Fruit fly (Drosophila melanogaster) whole organism, embryonic: ENCODE measurements around the gene Rab3-GEF.
A peak's percentile ranks its signal among the peaks of the same experiment; 100 is the strongest.

Experiments used
- Abd-B ChIP-seq: fragments of 200-800 bp; sonication (Bioruptor generic); optimal IDR thresholded peaks from 2 replicates; lab custom pipeline; 2018; ENCODE audit warnings: missing biosample characterization, mild to moderate bottlenecking, missing genetic modification characterization, moderate library complexity
- Atf3 ChIP-seq: fragments of 200-800 bp; sonication (Bioruptor generic); optimal IDR thresholded peaks from 3 replicates; lab custom pipeline; 2016; ENCODE audit warnings: missing biosample characterization, missing genetic modification characterization
- B-H1 ChIP-seq: fragments of 200-800 bp; sonication (Bioruptor generic); IDR thresholded peaks from 3 replicates; pipeline ENCODE4 v1.3.6; 2022; ENCODE audit warnings: missing biosample characterization, missing genetic modification characterization
- CG1024 ChIP-seq: fragments of 200-800 bp; sonication (Bioruptor generic); IDR thresholded peaks from 2 replicates; pipeline ENCODE4 v1.3.6; 2022; ENCODE audit warnings: missing biosample characterization, missing genetic modification characterization
- CG10462 ChIP-seq: fragments of 200-800 bp; sonication (Bioruptor generic); optimal IDR thresholded peaks from 2 replicates; lab custom pipeline; 2016; ENCODE audit warnings: missing biosample characterization, missing genetic modification characterization
- CG11247 ChIP-seq: fragments of 200-800 bp; sonication (Bioruptor generic); IDR thresholded peaks from 2 replicates; pipeline ENCODE4 v1.3.6; 2022; ENCODE audit warnings: missing biosample characterization, missing genetic modification characterization
- CG12104 ChIP-seq: fragments of 200-800 bp; sonication (Bioruptor generic); optimal IDR thresholded peaks from 3 replicates; lab custom pipeline; 2016; ENCODE audit warnings: missing biosample characterization, missing genetic modification characterization
- CG1233 ChIP-seq: fragments of 200-800 bp; sonication (Bioruptor generic); optimal IDR thresholded peaks from 4 replicates; lab custom pipeline; 2018; ENCODE audit warnings: missing biosample characterization, mild to moderate bottlenecking, missing genetic modification characterization
- CG13424 ChIP-seq: fragments of 200-800 bp; sonication (Bioruptor generic); optimal IDR thresholded peaks from 2 replicates; lab custom pipeline; 2019; ENCODE audit warnings: missing biosample characterization, mild to moderate bottlenecking, missing genetic modification characterization, moderate library complexity
- CG14667 ChIP-seq: fragments of 200-800 bp; sonication (Bioruptor generic); IDR thresholded peaks from 2 replicates; pipeline ENCODE4 v1.3.6; 2022; ENCODE audit warnings: missing biosample characterization, missing genetic modification characterization
- CG14860 ChIP-seq: fragments of 200-800 bp; sonication (Bioruptor generic); IDR thresholded peaks from 3 replicates; pipeline ENCODE4 v1.3.6; 2022; ENCODE audit warnings: missing biosample characterization, missing genetic modification characterization; ENCODE audit not compliant: partially characterized antibody
- CG2120 ChIP-seq: fragments of 200-800 bp; sonication (Bioruptor generic); optimal IDR thresholded peaks from 3 replicates; lab custom pipeline; 2016; ENCODE audit warnings: missing biosample characterization, missing genetic modification characterization
- CG2199 ChIP-seq: fragments of 200-800 bp; sonication (Bioruptor generic); IDR thresholded peaks from 3 replicates; pipeline ENCODE4 v1.3.6; 2022; ENCODE audit warnings: missing biosample characterization, missing genetic modification characterization
- CG4820 ChIP-seq: fragments of 200-800 bp; sonication (Bioruptor generic); optimal IDR thresholded peaks from 3 replicates; lab custom pipeline; 2016; ENCODE audit warnings: missing biosample characterization, missing genetic modification characterization
- CG4854 ChIP-seq: fragments of 200-800 bp; sonication (Bioruptor generic); optimal IDR thresholded peaks from 2 replicates; lab custom pipeline; 2016; ENCODE audit warnings: missing biosample characterization, missing genetic modification characterization, inconsistent platforms
- CG6689 ChIP-seq: fragments of 200-800 bp; sonication (Bioruptor generic); IDR thresholded peaks from 2 replicates; pipeline ENCODE4 v1.3.6; 2022; ENCODE audit warnings: missing biosample characterization, missing genetic modification characterization
- CG8290 ChIP-seq, 3 experiments: fragments of 200-800 bp; sonication (Bioruptor generic); optimal IDR thresholded peaks; 2 replicates each; lab custom pipeline; 2016 to 2019; ENCODE audit warnings: missing biosample characterization in 3 of 3, missing genetic modification characterization in 3 of 3, mild to moderate bottlenecking in 2 of 3, moderate library complexity in 1 of 3
- CG8478 ChIP-seq: fragments of >200 bp; optimal IDR thresholded peaks from 2 replicates; lab custom pipeline; 2018
- Dek ChIP-seq: fragments of 200-800 bp; sonication (Bioruptor generic); optimal IDR thresholded peaks from 3 replicates; lab custom pipeline; 2019; ENCODE audit warnings: missing biosample characterization, mild to moderate bottlenecking, missing genetic modification characterization, moderate library complexity
- Dip3 ChIP-seq: fragments of 200-800 bp; sonication (Bioruptor generic); optimal IDR thresholded peaks from 3 replicates; lab custom pipeline; 2016; ENCODE audit warnings: missing biosample characterization, missing genetic modification characterization
- Doc2 ChIP-seq: fragments of 200-800 bp; sonication (Bioruptor generic); IDR thresholded peaks from 2 replicates; pipeline ENCODE4 v1.3.6; 2022; ENCODE audit warnings: missing biosample characterization, missing genetic modification characterization
- GATAe ChIP-seq: fragments of 200-800 bp; sonication (Bioruptor generic); conservative IDR thresholded peaks from 2 replicates; pipeline ENCODE4 v1.3.6; 2022; ENCODE audit warnings: missing biosample characterization, missing genetic modification characterization
- Nf-YA ChIP-seq: fragments of 200-800 bp; sonication (Bioruptor generic); IDR thresholded peaks from 2 replicates; pipeline ENCODE4 v1.3.6; 2022; ENCODE audit warnings: missing biosample characterization, missing genetic modification characterization
- NfI ChIP-seq: fragments of 200-800 bp; sonication (Bioruptor generic); optimal IDR thresholded peaks from 3 replicates; lab custom pipeline; 2018; ENCODE audit warnings: missing biosample characterization, mild to moderate bottlenecking, missing genetic modification characterization, moderate library complexity
- Six4 ChIP-seq: fragments of 200-800 bp; sonication (Bioruptor generic); optimal IDR thresholded peaks from 2 replicates; lab custom pipeline; 2016; ENCODE audit warnings: missing biosample characterization, missing genetic modification characterization
- ato ChIP-seq: fragments of 200-800 bp; sonication (Bioruptor generic); IDR thresholded peaks from 2 replicates; pipeline ENCODE4 v1.3.6; 2022; ENCODE audit warnings: missing biosample characterization, missing genetic modification characterization; ENCODE audit not compliant: partially characterized antibody
- bcd ChIP-seq: fragments of 200-800 bp; sonication (Bioruptor generic); optimal IDR thresholded peaks from 2 replicates; lab custom pipeline; 2017; ENCODE audit warnings: missing biosample characterization, mild to moderate bottlenecking, missing genetic modification characterization
- cas ChIP-seq: fragments of 200-800 bp; sonication (Bioruptor generic); IDR thresholded peaks from 2 replicates; pipeline ENCODE4 v1.3.6; 2022; ENCODE audit warnings: missing biosample characterization, missing genetic modification characterization
- cato ChIP-seq: fragments of 200-800 bp; sonication (Bioruptor generic); optimal IDR thresholded peaks from 2 replicates; lab custom pipeline; 2016; ENCODE audit warnings: missing biosample characterization, missing genetic modification characterization, borderline replicate concordance
- chinmo ChIP-seq: fragments of 200-800 bp; sonication (Bioruptor generic); IDR thresholded peaks from 4 replicates; pipeline ENCODE4 v1.3.6; 2022; ENCODE audit warnings: missing biosample characterization, missing genetic modification characterization; ENCODE audit not compliant: partially characterized antibody
- ci ChIP-seq: fragments of 200-800 bp; sonication (Bioruptor generic); IDR thresholded peaks from 3 replicates; pipeline ENCODE4 v1.3.6; 2022; ENCODE audit warnings: missing biosample characterization, missing genetic modification characterization
- dimm ChIP-seq: fragments of 200-800 bp; sonication (Bioruptor generic); IDR thresholded peaks from 2 replicates; pipeline ENCODE4 v1.3.6; 2022; ENCODE audit warnings: missing biosample characterization, missing genetic modification characterization
- dmrt11E ChIP-seq: fragments of 200-800 bp; sonication (Bioruptor generic); optimal IDR thresholded peaks from 3 replicates; lab custom pipeline; 2018; ENCODE audit warnings: missing biosample characterization, mild to moderate bottlenecking, missing genetic modification characterization, moderate library complexity
- dpn ChIP-seq, 2 experiments: fragments of 200-800 bp; sonication (Bioruptor generic); optimal IDR thresholded peaks; 3 replicates each; lab custom pipeline; 2016; ENCODE audit warnings: missing biosample characterization in 2 of 2, missing genetic modification characterization in 2 of 2
- ftz-f1 ChIP-seq: fragments of 200-800 bp; sonication (Bioruptor generic); optimal IDR thresholded peaks from 2 replicates; lab custom pipeline; 2016; ENCODE audit warnings: missing biosample characterization, missing genetic modification characterization
- gfzf ChIP-seq: fragments of 200-800 bp; sonication (Bioruptor generic); optimal IDR thresholded peaks from 2 replicates; lab custom pipeline; 2016; ENCODE audit warnings: missing biosample characterization, mild to moderate bottlenecking, missing genetic modification characterization, moderate library complexity
- grau ChIP-seq: fragments of 200-800 bp; optimal IDR thresholded peaks from 3 replicates; lab custom pipeline; 2019; ENCODE audit warnings: missing biosample characterization, mild to moderate bottlenecking, missing genetic modification characterization, moderate library complexity
- ken ChIP-seq: fragments of 200-800 bp; sonication (Bioruptor generic); IDR thresholded peaks from 3 replicates; pipeline ENCODE4 v1.3.6; 2022; ENCODE audit warnings: missing biosample characterization, missing genetic modification characterization
- klu ChIP-seq: fragments of 200-800 bp; sonication (Bioruptor generic); IDR thresholded peaks from 2 replicates; pipeline ENCODE4 v1.3.6; 2022; ENCODE audit warnings: missing biosample characterization, missing genetic modification characterization
- maf-S ChIP-seq: fragments of 200-800 bp; sonication (Bioruptor generic); optimal IDR thresholded peaks from 2 replicates; lab custom pipeline; 2016; ENCODE audit warnings: missing biosample characterization, missing genetic modification characterization
- pfk ChIP-seq: fragments of 200-800 bp; sonication (Bioruptor generic); optimal IDR thresholded peaks from 2 replicates; lab custom pipeline; 2018; ENCODE audit warnings: missing biosample characterization, mild to moderate bottlenecking, missing genetic modification characterization, moderate library complexity
- repo ChIP-seq: fragments of 200-800 bp; sonication (Bioruptor generic); optimal IDR thresholded peaks from 2 replicates; lab custom pipeline; 2016; ENCODE audit warnings: missing biosample characterization, missing genetic modification characterization
- sens-2 ChIP-seq: fragments of 200-800 bp; sonication (Bioruptor generic); IDR thresholded peaks from 2 replicates; pipeline ENCODE4 v1.3.6; 2022; ENCODE audit warnings: missing biosample characterization, missing genetic modification characterization
- stc ChIP-seq: fragments of 200-800 bp; sonication (Bioruptor generic); IDR thresholded peaks from 2 replicates; pipeline ENCODE4 v1.3.6; 2022; ENCODE audit warnings: missing biosample characterization, missing genetic modification characterization
- stwl ChIP-seq: fragments of 200-800 bp; sonication (Bioruptor generic); optimal IDR thresholded peaks from 3 replicates; lab custom pipeline; 2018; ENCODE audit warnings: missing biosample characterization, mild to moderate bottlenecking, missing genetic modification characterization, moderate library complexity
- tgo ChIP-seq: fragments of 200-800 bp; sonication (Bioruptor generic); IDR thresholded peaks from 3 replicates; pipeline ENCODE4 v1.3.6; 2022; ENCODE audit warnings: missing biosample characterization, missing genetic modification characterization
- trh ChIP-seq: fragments of 200-800 bp; sonication (Bioruptor generic); optimal IDR thresholded peaks from 2 replicates; lab custom pipeline; 2016; ENCODE audit warnings: missing biosample characterization, missing genetic modification characterization
- zen ChIP-seq: fragments of 200-800 bp; sonication (Bioruptor generic); optimal IDR thresholded peaks from 3 replicates; lab custom pipeline; 2018; ENCODE audit warnings: missing biosample characterization, mild to moderate bottlenecking, missing genetic modification characterization, moderate library complexity
- zfh1 ChIP-seq: fragments of 200-800 bp; sonication (Bioruptor generic); IDR thresholded peaks from 3 replicates; pipeline ENCODE4 v1.3.6; 2022; ENCODE audit warnings: missing biosample characterization, missing genetic modification characterization

Rab3-GEF gene

dm6 chrX:15075485-15076037 is 13.9 kb upstream of the Rab3-GEF start:
- TF ChIP-seq CG4820 (GFP tag; lab: Kevin White, UChicago) (no peak), pfk (GFP tag; lab: Kevin White, UChicago) (peak; percentile 84)
- TF ChIP-seq, all 482 proteins: peak for 1

dm6 chrX:15076038-15076575 is 13.4 kb upstream of the Rab3-GEF start, which contains the start of gene Lsd-2:
Gene Lsd-2 (minus strand): TSS chrX:15076220.
- TF ChIP-seq CG2199 (GFP tag; lab: Robert Waterston, UW) (no peak), sens-2 (GFP tag; lab: Robert Waterston, UW) (no peak), Atf3 (GFP tag; lab: Kevin White, UChicago) (no peak), gfzf (GFP tag; lab: Kevin White, UChicago) (no peak), CG6689 (GFP tag; lab: Robert Waterston, UW) (no peak), repo (GFP tag; lab: Kevin White, UChicago) (peak; percentile 9), zen (tag; lab: Kevin White, UChicago) (no peak), dmrt11E (no peak), Six4 (GFP tag; lab: Kevin White, UChicago) (no peak), CG1024 (GFP tag; lab: Robert Waterston, UW) (no peak; the same call in 1 of the 2 replicates), CG14667 (GFP tag; lab: Robert Waterston, UW) (no peak), ato (no peak), dpn (GFP tag; optimal IDR thresholded peaks at IDR 0.05; lab: Kevin White, UChicago) (peak; percentile 10 to 24), ftz-f1 (GFP tag; lab: Kevin White, UChicago) (peak; percentile 27), tgo (GFP tag; lab: Robert Waterston, UW) (no peak), maf-S (GFP tag; lab: Kevin White, UChicago) (no peak), CG12104 (GFP tag; lab: Kevin White, UChicago) (no peak), CG14860 (no peak), bcd (no peak), cas (GFP tag; lab: Robert Waterston, UW) (no peak), CG8478 (no peak), CG1233 (no peak), CG8290 (GFP tag; optimal IDR thresholded peaks at IDR 0.05; lab: Kevin White, UChicago) (no peak), CG8290 (tag; optimal IDR thresholded peaks at IDR 0.05; lab: Kevin White, UChicago) (peak in 1 of 2 experiments; percentile 77), CG4854 (no peak), NfI (GFP tag; lab: Kevin White, UChicago) (peak; percentile 0), klu (GFP tag; lab: Robert Waterston, UW) (no peak), ken (GFP tag; lab: Robert Waterston, UW) (0 out of 3 replicates have a peak, but pooled peaks have one; percentile 29), trh (GFP tag; lab: Kevin White, UChicago) (no peak), zfh1 (GFP tag; lab: Robert Waterston, UW) (no peak), chinmo (GFP tag; lab: Robert Waterston, UW) (peak; percentile 60; the same call in 1 of the 4 replicates), ci (GFP tag; lab: Robert Waterston, UW) (peak; percentile 75), CG13424 (tag; lab: Kevin White, UChicago) (peak; percentile 31), Dek (tag; lab: Kevin White, UChicago) (no peak), stc (GFP tag; lab: Robert Waterston, UW) (no peak), CG10462 (GFP tag; lab: Kevin White, UChicago) (no peak), B-H1 (GFP tag; lab: Robert Waterston, UW) (no peak), Dip3 (peak; percentile 28), cato (GFP tag; lab: Kevin White, UChicago) (no peak), GATAe (GFP tag; lab: Robert Waterston, UW) (no peak), Nf-YA (GFP tag; lab: Robert Waterston, UW) (no peak), CG2120 (GFP tag; lab: Kevin White, UChicago) (peak; percentile 38), CG11247 (0 out of 2 replicates have a peak, but pooled peaks have one; percentile 37), Doc2 (GFP tag; lab: Robert Waterston, UW) (no peak), dimm (no peak), stwl (tag; lab: Kevin White, UChicago) (no peak), Abd-B (GFP tag; lab: Kevin White, UChicago) (peak; percentile 4), grau (tag; lab: Kevin White, UChicago) (peak; percentile 33)
